Fruit fly (Drosophila melanogaster) Kc167 (cell line): ENCODE results near the gene SmydA-4.

Source experiments
- Myc ChIP-seq: fragments of >200 bp; optimal IDR thresholded peaks from 2 replicates; lab custom pipeline; 2017; ENCODE audit warnings: missing external identifiers
- Sin3A ChIP-seq: fragments of >200 bp; optimal IDR thresholded peaks from 2 replicates; lab custom pipeline; 2018; ENCODE audit warnings: missing external identifiers
- h ChIP-seq: fragments of >200 bp; optimal IDR thresholded peaks from 3 replicates; lab custom pipeline; 2018; ENCODE audit warnings: missing external identifiers
- insv ChIP-seq: fragments of >200 bp; optimal IDR thresholded peaks from 3 replicates; lab custom pipeline; 2018; ENCODE audit warnings: missing external identifiers
- psq ChIP-seq: fragments of >200 bp; optimal IDR thresholded peaks from 2 replicates; lab custom pipeline; 2017; ENCODE audit warnings: missing external identifiers
- ttk ChIP-seq: sonication (Bioruptor generic); optimal IDR thresholded peaks from 2 replicates; lab custom pipeline; 2017; ENCODE audit warnings: missing external identifiers

SmydA-4 gene

dm6 chrX:11044456-11044855 lies at the start of gene SmydA-4:
Gene SmydA-4, plus strand, starts transcription at chrX:11044756.
- TF ChIP-seq h, result no peak
- no peak for TF ChIP-seq Sin3A (lab: Kevin White, UChicago)
- TF ChIP-seq Myc (lab: Kevin White, UChicago), result no peak
- TF ChIP-seq insv, result no peak
- TF ChIP-seq psq, result no peak
- TF ChIP-seq ttk (lab: Kevin White, UChicago), result no peak

dm6 chrX:11039788-11040187 lies 4.8 kb upstream of the SmydA-4 start, which contains the start of gene vex:
Gene vex, minus strand, starts transcription at chrX:11039901.
- TF ChIP-seq Sin3A (lab: Kevin White, UChicago) (no peak), psq (no peak), insv (no peak), Myc (lab: Kevin White, UChicago) (no peak), ttk (lab: Kevin White, UChicago) (no peak), h (no peak)

dm6 chrX:11053456-11053855 lies 8.9 kb downstream of the SmydA-4 start, which contains the start of gene CG1552:
Gene CG1552, minus strand, starts transcription at chrX:11053556.
- TF ChIP-seq psq (no peak), Myc (lab: Kevin White, UChicago) (no peak), insv (no peak), Sin3A (lab: Kevin White, UChicago) (no peak), ttk (lab: Kevin White, UChicago) (no peak), h (no peak)

- TF ChIP-seq insv (no peak), psq (no peak), Sin3A (lab: Kevin White, UChicago) (no peak), ttk (lab: Kevin White, UChicago) (no peak), Myc (lab: Kevin White, UChicago) (no peak), h (no peak)
These were observed 15.0 kb downstream of the SmydA-4 start, which contains the start of gene CG1545 for dm6 chrX:11059519-11059918. Gene CG1545, minus strand, starts transcription at chrX:11059619.

dm6 chrX:11063070-11063469 lies 18.5 kb downstream of the SmydA-4 start, which contains the start of gene CG1537:
Gene CG1537, minus strand, starts transcription at chrX:11063170.
- TF ChIP-seq ttk (lab: Kevin White, UChicago) (no peak), h (no peak), Sin3A (lab: Kevin White, UChicago) (no peak), psq (no peak), Myc (lab: Kevin White, UChicago) (no peak), insv (no peak)

- TF ChIP-seq insv (no peak), Myc (lab: Kevin White, UChicago) (no peak), h (no peak), ttk (lab: Kevin White, UChicago) (no peak), Sin3A (lab: Kevin White, UChicago) (no peak), psq (no peak)
These were observed 21.7 kb downstream of the SmydA-4 start, which contains the start of gene CG15203 for dm6 chrX:11066252-11066651. Gene CG15203, plus strand, starts transcription at chrX:11066552.

dm6 chrX:11081242-11081641 lies 36.7 kb downstream of the SmydA-4 start:
- TF ChIP-seq Sin3A (lab: Kevin White, UChicago) (no peak), h (no peak), psq (no peak), insv (no peak), Myc (lab: Kevin White, UChicago) (no peak), ttk (lab: Kevin White, UChicago) (no peak)

- no peak for TF ChIP-seq Sin3A (lab: Kevin White, UChicago)
- TF ChIP-seq ttk (lab: Kevin White, UChicago), result no peak
- TF ChIP-seq Myc (lab: Kevin White, UChicago), result no peak
- no peak for TF ChIP-seq psq
- TF ChIP-seq h, result peak; percentile 86
- no peak for TF ChIP-seq insv
These were observed 37.3 kb downstream of the SmydA-4 start for dm6 chrX:11081834-11082233.

dm6 chrX:11083007-11083406 lies 38.5 kb downstream of the SmydA-4 start:
- TF ChIP-seq h (no peak), insv (no peak), ttk (lab: Kevin White, UChicago) (no peak), Sin3A (lab: Kevin White, UChicago) (no peak), Myc (lab: Kevin White, UChicago) (no peak), psq (no peak)

- no peak for TF ChIP-seq psq
These were observed 41.7 kb downstream of the SmydA-4 start, which contains the start of gene sev for dm6 chrX:11086250-11086649. Gene sev, minus strand, starts transcription at chrX:11086299.

dm6 chrX:11087384-11087783 lies 42.8 kb downstream of the SmydA-4 start:
- TF ChIP-seq Sin3A (lab: Kevin White, UChicago) (no peak), ttk (lab: Kevin White, UChicago) (no peak), h (no peak), psq (no peak), Myc (lab: Kevin White, UChicago) (no peak), insv (no peak)

- TF ChIP-seq psq (no peak), h (no peak), insv (no peak)
These were observed 44.3 kb downstream of the SmydA-4 start, which contains the start of gene Vago for dm6 chrX:11088778-11089340. Gene Vago, plus strand, starts transcription at chrX:11089290.

dm6 chrX:11090161-11090560 lies 45.6 kb downstream of the SmydA-4 start, which contains the start of gene CG2076:
Gene CG2076, plus strand, starts transcription at chrX:11090210.
- no peak for TF ChIP-seq Sin3A (lab: Kevin White, UChicago)
- no peak for TF ChIP-seq psq
- TF ChIP-seq h, result no peak
- no peak for TF ChIP-seq ttk (lab: Kevin White, UChicago)
